Worm (Caenorhabditis elegans): ENCODE results near the gene F43C11.6.

F43C11.6 gene

DNA sequence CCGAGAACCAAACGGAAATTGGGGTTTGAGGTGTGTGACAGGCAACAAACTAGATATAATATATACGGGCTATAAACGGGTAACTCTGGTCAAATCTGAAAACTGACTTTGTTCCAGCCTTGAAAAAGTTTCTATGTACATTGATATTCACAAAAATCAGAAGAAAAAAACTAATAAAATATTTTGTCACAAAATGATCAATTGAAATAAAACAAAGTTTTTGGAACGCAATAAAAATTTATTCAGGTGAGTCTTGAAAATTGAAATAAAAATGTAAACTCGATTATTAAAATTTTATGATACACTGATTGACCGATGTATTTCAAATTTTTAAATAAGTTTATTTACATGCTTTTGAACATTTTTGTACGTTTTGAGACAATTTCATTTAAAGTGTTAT, 39.9 kb upstream of the F43C11.6 start, which contains the start of gene B0281.6:
Gene B0281.6, minus strand, starts transcription at position 101 of the 400 bp plus-strand sequence.
- TF ChIP-seq snpc-1.1 (tag; optimal IDR thresholded peaks at IDR 0.05; ENCODE audit: insufficient read depth) = no peak
- TF ChIP-seq ceh-40 (GFP tag; IDR thresholded peaks at IDR 0.05) = no peak

- TF ChIP-seq tbp1 (GFP tag; optimal IDR thresholded peaks at IDR 0.05) = peak; percentile 86
- TF ChIP-seq rpc-1 (optimal IDR thresholded peaks at IDR 0.05) = peak; percentile 46
- TF ChIP-seq rpc-1 (tag; optimal IDR thresholded peaks at IDR 0.05) = peak; percentile 70
- no peak for TF ChIP-seq sea-2 (GFP tag; IDR thresholded peaks at IDR 0.05)
- peak; percentile 54 for TF ChIP-seq B0261.1 (tag; optimal IDR thresholded peaks at IDR 0.05)
Observed at ce11 chrII:2304575-2304974, 37.7 kb upstream of the F43C11.6 start.

DNA sequence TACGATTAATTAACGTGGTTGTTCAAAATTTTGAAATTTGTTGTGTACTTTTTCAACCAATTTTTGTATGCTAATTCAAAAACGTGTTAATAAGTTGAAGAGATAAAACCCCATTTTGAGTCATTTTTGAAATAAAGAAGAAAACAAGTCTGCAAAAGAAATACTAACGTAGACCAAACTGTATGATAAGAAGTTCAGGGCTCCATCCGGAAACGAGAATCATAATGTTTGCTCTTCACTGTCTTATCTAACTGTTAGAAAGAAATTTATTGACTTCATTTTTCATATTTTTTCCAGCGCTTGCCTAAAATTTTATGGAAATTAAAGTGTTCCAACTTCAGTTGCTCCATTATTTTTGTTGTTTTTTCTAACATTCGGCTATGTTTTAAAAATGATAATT, 36.7 kb upstream of the F43C11.6 start:
- TF ChIP-seq F57C9.4 (tag; optimal IDR thresholded peaks at IDR 0.05) (no peak), chd-7 (tag; optimal IDR thresholded peaks at IDR 0.05) (no peak), nhr-80 (tag; optimal IDR thresholded peaks at IDR 0.05) (peak; percentile 62)

ce11 chrII:2306741-2307140, 35.5 kb upstream of the F43C11.6 start, which contains the start of gene B0281.3:
B0281.3 (plus strand) TSS chrII:2307041.
- TF ChIP-seq somi-1 (GFP tag; optimal IDR thresholded peaks at IDR 0.05) = no peak
- TF ChIP-seq aptf-3 (GFP tag; IDR thresholded peaks at IDR 0.05) = no peak

- TF ChIP-seq akir-1 (GFP tag; optimal IDR thresholded peaks at IDR 0.05) = no peak
- TF ChIP-seq F37B4.10 (GFP tag; IDR thresholded peaks at IDR 0.05) = no peak
Observed at ce11 chrII:2312747-2313146, 29.5 kb upstream of the F43C11.6 start, which contains the start of the genes trim-21 and B0281.1. trim-21 (minus strand) TSS chrII:2312847. B0281.1 (plus strand) TSS chrII:2313067.

ce11 chrII:2317883-2318357, 24.3 kb upstream of the F43C11.6 start, which contains the start of the genes ZK1240.5 and ZK1240.9:
ZK1240.5 (minus strand) TSS chrII:2317933.
ZK1240.9 (plus strand) TSS chrII:2318189.
- no peak for TF ChIP-seq nhr-90 (tag; optimal IDR thresholded peaks at IDR 0.05)
- TF ChIP-seq nhr-80 (tag; optimal IDR thresholded peaks at IDR 0.05) = peak; percentile 57

ce11 chrII:2320097-2320496, 22.1 kb upstream of the F43C11.6 start, which contains the start of gene ZK1240.3:
ZK1240.3 (plus strand) TSS chrII:2320334.
- TF ChIP-seq F52B5.7 (tag; optimal IDR thresholded peaks at IDR 0.05) (no peak), fkh-3 (tag; optimal IDR thresholded peaks at IDR 0.05) (no peak), K11D2.4 (GFP tag; IDR thresholded peaks at IDR 0.05) (no peak), cebp-2 (GFP tag; IDR thresholded peaks at IDR 0.05) (no peak), B0261.1 (tag; optimal IDR thresholded peaks at IDR 0.05) (no peak), unc-130 (GFP tag; optimal IDR thresholded peaks at IDR 0.05) (no peak), dpl-1 (GFP tag; optimal IDR thresholded peaks at IDR 0.05) (no peak), xnd-1 (tag; optimal IDR thresholded peaks at IDR 0.05) (no peak), ztf-28 (GFP tag; IDR thresholded peaks at IDR 0.05) (no peak), dox-1 (GFP tag; IDR thresholded peaks at IDR 0.05) (peak; percentile 50), ccch-3 (GFP tag; optimal IDR thresholded peaks at IDR 0.05) (no peak), F39B2.1 (GFP tag; IDR thresholded peaks at IDR 0.05) (no peak), pbrm-1 (GFP tag; IDR thresholded peaks at IDR 0.05) (no peak), nhr-80 (tag; optimal IDR thresholded peaks at IDR 0.05) (peak; percentile 93), ets-4 (GFP tag; optimal IDR thresholded peaks at IDR 0.05) (peak; percentile 64), B0336.3 (GFP tag; IDR thresholded peaks at IDR 0.05) (no peak)
